In genomic region chr2L:15325555-15326285, dm6 we compare ENCODE assay signal across 3 fruit fly cellular contexts.
TF ChIP-seq lines count a peak whose summit lies in the region.

No protein-coding gene starts in this region.

- TF ChIP-seq CTCF in whole organism, embryonic (GFP tag; optimal IDR thresholded peaks at IDR 0.05; lab: Kevin White, UChicago): no peak

TF ChIP-seq in whole organism, embryonic, 481 proteins besides CTCF, POLR2A, EP300 and RAD21 (continues in another document):
- TF ChIP-seq Mad (GFP tag; optimal IDR thresholded peaks at IDR 0.05; lab: Kevin White, UChicago) (no peak), ap (GFP tag; IDR thresholded peaks at IDR 0.05; lab: Robert Waterston, UW) (no peak), CG11398 (GFP tag; optimal IDR thresholded peaks at IDR 0.05; lab: Kevin White, UChicago) (no peak), prd (optimal IDR thresholded peaks at IDR 0.05; lab: Kevin White, UChicago) (no peak), prd (GFP tag; IDR thresholded peaks at IDR 0.05; lab: Robert Waterston, UW) (peak; percentile 20; the same call in 1 of the 3 replicates), Kr (GFP tag; optimal IDR thresholded peaks at IDR 0.05; lab: Kevin White, UChicago) (peak; percentile 55), Sox102F (GFP tag; optimal IDR thresholded peaks at IDR 0.05; lab: Kevin White, UChicago) (peak; percentile 4), wdn (GFP tag; IDR thresholded peaks at IDR 0.05; lab: Robert Waterston, UW) (no peak), gem (tag; optimal IDR thresholded peaks at IDR 0.05; lab: Kevin White, UChicago) (peak; percentile 28), dmrt11E (tag; optimal IDR thresholded peaks at IDR 0.05; lab: Kevin White, UChicago) (peak; percentile 53), sens (GFP tag; lab: Kevin White, UChicago) (peak; percentile 76), Med (GFP tag; lab: Kevin White, UChicago) (peak; percentile 52), CG14965 (GFP tag; optimal IDR thresholded peaks at IDR 0.05; lab: Kevin White, UChicago; ENCODE audit: borderline replicate concordance) (no peak), Bteb2 (GFP tag; optimal IDR thresholded peaks at IDR 0.05; lab: Kevin White, UChicago) (no peak), CG8478 (optimal IDR thresholded peaks at IDR 0.05; lab: Kevin White, UChicago) (no peak), ato (GFP tag; IDR thresholded peaks at IDR 0.05; lab: Robert Waterston, UW; ENCODE audit: partially characterized antibody) (no peak), CG17328 (GFP tag; IDR thresholded peaks at IDR 0.05; lab: Robert Waterston, UW) (peak; percentile 40; the same call in 1 of the 2 replicates), B-H2 (GFP tag; optimal IDR thresholded peaks at IDR 0.05; lab: Kevin White, UChicago) (no peak), CG11247 (GFP tag; IDR thresholded peaks at IDR 0.05; lab: Robert Waterston, UW) (no peak), CG9932 (GFP tag; IDR thresholded peaks at IDR 0.05; lab: Robert Waterston, UW) (no peak), Usf (GFP tag; optimal IDR thresholded peaks at IDR 0.05; lab: Kevin White, UChicago) (no peak), CG10979 (tag; optimal IDR thresholded peaks at IDR 0.05; lab: Kevin White, UChicago) (peak; percentile 0), Pdp1 (GFP tag; optimal IDR thresholded peaks at IDR 0.05; lab: Kevin White, UChicago) (peak in 1 of 2 experiments; percentile 46), Hr78 (GFP tag; optimal IDR thresholded peaks at IDR 0.05; lab: Kevin White, UChicago) (no peak), CG18619 (GFP tag; optimal IDR thresholded peaks at IDR 0.05; lab: Kevin White, UChicago) (no peak), Blimp-1 (GFP tag; optimal IDR thresholded peaks at IDR 0.05; lab: Kevin White, UChicago) (no peak), ara (GFP tag; IDR thresholded peaks at IDR 0.05; lab: Robert Waterston, UW) (no peak), tll (GFP tag; optimal IDR thresholded peaks at IDR 0.05; lab: Kevin White, UChicago) (peak in 1 of 2 experiments; percentile 99), ranshi (GFP tag; IDR thresholded peaks at IDR 0.05; lab: Robert Waterston, UW) (no peak), CG1603 (tag; optimal IDR thresholded peaks at IDR 0.05; lab: Kevin White, UChicago) (peak; percentile 14), mam (GFP tag; optimal IDR thresholded peaks at IDR 0.05; lab: Kevin White, UChicago) (no peak)

TF ChIP-seq in whole organism, prepupa, 60 proteins besides CTCF, POLR2A, EP300 and RAD21 (continues in another document):
- TF ChIP-seq svp (GFP tag; lab: Kevin White, UChicago) (peak; percentile 56), CG1621 (tag; optimal IDR thresholded peaks at IDR 0.05; lab: Kevin White, UChicago) (no peak), Gug (GFP tag; IDR thresholded peaks at IDR 0.05; lab: Robert Waterston, UW) (no peak), Smox (GFP tag; optimal IDR thresholded peaks at IDR 0.05; lab: Kevin White, UChicago) (peak; percentile 20), CG32006 (GFP tag; optimal IDR thresholded peaks at IDR 0.05; lab: Kevin White, UChicago) (no peak), Hr39 (GFP tag; optimal IDR thresholded peaks at IDR 0.05; lab: Kevin White, UChicago) (peak; percentile 6), lz (GFP tag; optimal IDR thresholded peaks at IDR 0.05; lab: Kevin White, UChicago) (no peak), Sox15 (GFP tag; optimal IDR thresholded peaks at IDR 0.05; lab: Kevin White, UChicago) (no peak), Blimp-1 (GFP tag; optimal IDR thresholded peaks at IDR 0.05; lab: Kevin White, UChicago) (no peak), vri (GFP tag; optimal IDR thresholded peaks at IDR 0.05; lab: Kevin White, UChicago) (peak; percentile 0), Eip78C (GFP tag; lab: Kevin White, UChicago) (peak; percentile 54), Eip93F (GFP tag; optimal IDR thresholded peaks at IDR 0.05; lab: Kevin White, UChicago) (no peak), dac (GFP tag; optimal IDR thresholded peaks at IDR 0.05; lab: Kevin White, UChicago) (no peak), CG8119 (GFP tag; IDR thresholded peaks at IDR 0.05; lab: Robert Waterston, UW) (no peak), fkh (GFP tag; optimal IDR thresholded peaks at IDR 0.05; lab: Kevin White, UChicago) (no peak), CG6854 (GFP tag; optimal IDR thresholded peaks at IDR 0.05; lab: Kevin White, UChicago) (no peak), salr (GFP tag; optimal IDR thresholded peaks at IDR 0.05; lab: Kevin White, UChicago) (no peak), ss (GFP tag; optimal IDR thresholded peaks at IDR 0.05; lab: Kevin White, UChicago) (no peak), eg (GFP tag; IDR thresholded peaks at IDR 0.05; lab: Robert Waterston, UW) (no peak), Ets21C (GFP tag; optimal IDR thresholded peaks at IDR 0.05; lab: Kevin White, UChicago) (no peak), Hr38 (GFP tag; optimal IDR thresholded peaks at IDR 0.05; lab: Kevin White, UChicago) (no peak), esn (GFP tag; optimal IDR thresholded peaks at IDR 0.05; lab: Kevin White, UChicago) (peak; percentile 16), Met (GFP tag; optimal IDR thresholded peaks at IDR 0.05; lab: Kevin White, UChicago) (peak; percentile 9), CG16779 (tag; optimal IDR thresholded peaks at IDR 0.05; lab: Kevin White, UChicago) (no peak), CG10669 (GFP tag; optimal IDR thresholded peaks at IDR 0.05; lab: Kevin White, UChicago) (no peak), CG6163 (GFP tag; IDR thresholded peaks at IDR 0.05; lab: Robert Waterston, UW) (no peak), OdsH (GFP tag; optimal IDR thresholded peaks at IDR 0.05; lab: Kevin White, UChicago) (peak; percentile 14), acj6 (GFP tag; optimal IDR thresholded peaks at IDR 0.05; lab: Kevin White, UChicago) (no peak), CG31627 (GFP tag; optimal IDR thresholded peaks at IDR 0.05; lab: Kevin White, UChicago) (no peak), CG8319 (GFP tag; optimal IDR thresholded peaks at IDR 0.05; lab: Kevin White, UChicago) (no peak), CG7368 (GFP tag; optimal IDR thresholded peaks at IDR 0.05; lab: Kevin White, UChicago) (no peak), CG6808 (GFP tag; optimal IDR thresholded peaks at IDR 0.05; lab: Kevin White, UChicago) (no peak), CG3032 (tag; optimal IDR thresholded peaks at IDR 0.05; lab: Kevin White, UChicago) (no peak), Ets96B (tag; optimal IDR thresholded peaks at IDR 0.05; lab: Kevin White, UChicago) (no peak), CG3919 (GFP tag; optimal IDR thresholded peaks at IDR 0.05; lab: Kevin White, UChicago) (no peak)

TF ChIP-seq in whole organism, wandering third instar larva, 38 proteins besides CTCF, POLR2A, EP300 and RAD21:
- TF ChIP-seq jim (GFP tag; optimal IDR thresholded peaks at IDR 0.05; lab: Kevin White, UChicago) (no peak), OdsH (GFP tag; optimal IDR thresholded peaks at IDR 0.05; lab: Kevin White, UChicago) (peak; percentile 17), tai (GFP tag; optimal IDR thresholded peaks at IDR 0.05; lab: Kevin White, UChicago) (no peak), Hr83 (GFP tag; optimal IDR thresholded peaks at IDR 0.05; lab: Kevin White, UChicago; ENCODE audit: poor library complexity, severe bottlenecking) (no peak), fru (GFP tag; optimal IDR thresholded peaks at IDR 0.05; lab: Kevin White, UChicago) (peak; percentile 18), lola (GFP tag; optimal IDR thresholded peaks at IDR 0.05; lab: Kevin White, UChicago) (no peak), Sp1 (GFP tag; optimal IDR thresholded peaks at IDR 0.05; lab: Kevin White, UChicago) (no peak), dl (GFP tag; optimal IDR thresholded peaks at IDR 0.05; lab: Kevin White, UChicago; ENCODE audit: insufficient read depth in 1 of 2, partially characterized antibody in 2 of 2) (no peak), pan (optimal IDR thresholded peaks at IDR 0.05; lab: Kevin White, UChicago) (no peak), foxo (GFP tag; optimal IDR thresholded peaks at IDR 0.05; lab: Kevin White, UChicago) (peak in 1 of 2 experiments; percentile 27), Rel (GFP tag; optimal IDR thresholded peaks at IDR 0.05; lab: Kevin White, UChicago) (no peak), Rel (tag; optimal IDR thresholded peaks at IDR 0.05; lab: Kevin White, UChicago) (no peak), dsf (GFP tag; optimal IDR thresholded peaks at IDR 0.05; lab: Kevin White, UChicago; ENCODE audit: borderline replicate concordance) (no peak), dmrt93B (GFP tag; optimal IDR thresholded peaks at IDR 0.05; lab: Kevin White, UChicago) (no peak), brk (GFP tag; optimal IDR thresholded peaks at IDR 0.05; lab: Kevin White, UChicago) (no peak), Dif (GFP tag; optimal IDR thresholded peaks at IDR 0.05; lab: Kevin White, UChicago; ENCODE audit: partially characterized antibody) (no peak), sv (GFP tag; optimal IDR thresholded peaks at IDR 0.05; lab: Kevin White, UChicago) (no peak), Vsx2 (GFP tag; optimal IDR thresholded peaks at IDR 0.05; lab: Kevin White, UChicago; ENCODE audit: partially characterized antibody) (no peak), sage (GFP tag; optimal IDR thresholded peaks at IDR 0.05; lab: Kevin White, UChicago) (no peak), N (GFP tag; optimal IDR thresholded peaks at IDR 0.05; lab: Kevin White, UChicago) (no peak), ey (GFP tag; optimal IDR thresholded peaks at IDR 0.05; lab: Kevin White, UChicago) (no peak), br (GFP tag; optimal IDR thresholded peaks at IDR 0.05; lab: Kevin White, UChicago) (no peak), h (GFP tag; optimal IDR thresholded peaks at IDR 0.05; lab: Kevin White, UChicago) (no peak), Hnf4 (GFP tag; optimal IDR thresholded peaks at IDR 0.05; lab: Kevin White, UChicago) (no peak), Jra (GFP tag; optimal IDR thresholded peaks at IDR 0.05; lab: Kevin White, UChicago) (no peak)
TF ChIP-seq in whole organism, wandering third instar larva: peak in this region for 3.

Comparison
In these comparisons a context has a peak if more than half of its experiments do, and no peak if none do; other contexts are left out.
1. Of the 7 proteins assayed by ChIP-seq in both whole organism, embryonic and whole organism, prepupa: peak only in whole organism, embryonic: Sox102F; only in whole organism, prepupa: Hr39; in both: none; in neither: 5.